Worm (Caenorhabditis elegans): ENCODE measurements around the gene srh-231.

- no peak for TF ChIP-seq ama-1 (optimal IDR thresholded peaks at IDR 0.05)
- no peak for TF ChIP-seq pes-1 (GFP tag; IDR thresholded peaks at IDR 0.05)
Measured at ce11 chrV:7400095-7400494, 48.1 kb upstream of the srh-231 start, which contains the start of gene cnc-9.
